Fruit fly (Drosophila melanogaster): ENCODE data around the gene CG2694.

CG2694 gene

DNA sequence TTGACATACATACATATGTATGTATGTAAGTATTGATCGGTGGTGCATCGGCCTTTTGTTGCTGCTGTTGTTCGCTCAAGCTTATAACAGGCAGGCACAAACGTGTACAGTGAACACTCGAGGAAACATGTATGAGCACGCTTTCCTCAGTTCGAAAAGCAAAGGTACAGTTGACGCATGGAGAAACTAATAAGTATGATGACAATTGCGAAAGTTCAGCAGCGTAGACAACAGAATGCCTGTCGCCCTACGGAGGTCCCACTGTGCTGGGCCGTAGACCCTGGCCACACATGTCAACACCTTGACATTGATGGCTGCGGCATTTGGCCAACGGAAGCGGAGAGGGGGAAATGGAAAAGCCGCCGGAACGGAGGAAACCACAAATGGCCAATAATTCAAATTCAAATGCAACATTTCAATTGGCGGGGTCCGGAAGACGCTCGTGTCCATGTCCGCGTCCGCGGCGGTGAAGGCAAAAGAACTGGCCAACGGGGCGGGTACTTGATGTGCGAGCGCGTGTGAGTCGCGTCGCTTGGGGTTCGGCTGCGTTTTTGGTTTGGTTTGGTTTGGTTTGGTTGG, 5.6 kb upstream of the CG2694 start, which contains the start of gene CG2681 (continued):
- TF ChIP-seq odd (GFP tag; optimal IDR thresholded peaks at IDR 0.05) (no peak), vfl (GFP tag; optimal IDR thresholded peaks at IDR 0.05) (no peak), disco-r (GFP tag; optimal IDR thresholded peaks at IDR 0.05) (no peak), CG6654 (GFP tag; optimal IDR thresholded peaks at IDR 0.05) (no peak), chm (GFP tag; IDR thresholded peaks at IDR 0.05) (peak; percentile 58; the same call in 1 of the 2 replicates), Poxn (GFP tag; IDR thresholded peaks at IDR 0.05) (0 out of 2 replicates have a peak, but pooled peaks have one; percentile 3), E2f1 (GFP tag; IDR thresholded peaks at IDR 0.05) (peak; percentile 66), dati (GFP tag; IDR thresholded peaks at IDR 0.05) (no peak), Adf1 (GFP tag; IDR thresholded peaks at IDR 0.05) (no peak), D (optimal IDR thresholded peaks at IDR 0.05) (no peak), D (GFP tag; optimal IDR thresholded peaks at IDR 0.05) (no peak), grn (GFP tag; optimal IDR thresholded peaks at IDR 0.05) (no peak), CG12659 (GFP tag; optimal IDR thresholded peaks at IDR 0.05) (peak; percentile 29), CG34376 (GFP tag; optimal IDR thresholded peaks at IDR 0.05) (no peak), h (optimal IDR thresholded peaks at IDR 0.05) (no peak), bigmax (GFP tag; optimal IDR thresholded peaks at IDR 0.05) (no peak), CG9609 (GFP tag; optimal IDR thresholded peaks at IDR 0.05) (peak; percentile 22), fu2 (GFP tag; optimal IDR thresholded peaks at IDR 0.05) (no peak), PHDP (tag; optimal IDR thresholded peaks at IDR 0.05) (no peak), twi (tag; optimal IDR thresholded peaks at IDR 0.05) (no peak), CG17612 (GFP tag; IDR thresholded peaks at IDR 0.05) (peak; percentile 50), ftz-f1 (GFP tag; optimal IDR thresholded peaks at IDR 0.05) (peak; percentile 24), Antp (GFP tag; optimal IDR thresholded peaks at IDR 0.05) (peak; percentile 46), Hr39 (optimal IDR thresholded peaks at IDR 0.05) (no peak), CG11093 (GFP tag; IDR thresholded peaks at IDR 0.05) (peak; percentile 57; the same call in 1 of the 3 replicates), otp (GFP tag; IDR thresholded peaks at IDR 0.05) (0 out of 3 replicates have a peak, but pooled peaks have one; percentile 51), CG16863 (GFP tag; optimal IDR thresholded peaks at IDR 0.05) (peak; percentile 17), CG13296 (GFP tag; optimal IDR thresholded peaks at IDR 0.05) (no peak), CG1603 (tag; optimal IDR thresholded peaks at IDR 0.05) (peak; percentile 50), lilli (GFP tag; optimal IDR thresholded peaks at IDR 0.05) (peak; percentile 43), pfk (GFP tag; optimal IDR thresholded peaks at IDR 0.05) (no peak), gsb-n (tag; optimal IDR thresholded peaks at IDR 0.05) (no peak), pum (GFP tag; optimal IDR thresholded peaks at IDR 0.05) (no peak), CG10366 (GFP tag; IDR thresholded peaks at IDR 0.05) (peak; percentile 54), CG7928 (GFP tag; optimal IDR thresholded peaks at IDR 0.05) (no peak), CG11456 (GFP tag; IDR thresholded peaks at IDR 0.05) (peak; percentile 80), Meics (GFP tag; optimal IDR thresholded peaks at IDR 0.05) (peak; percentile 21), YL-1 (GFP tag; optimal IDR thresholded peaks at IDR 0.05) (no peak), Opbp (GFP tag; IDR thresholded peaks at IDR 0.05; ENCODE audit: partially characterized antibody) (no peak), CG12104 (GFP tag; optimal IDR thresholded peaks at IDR 0.05) (no peak), toy (GFP tag; IDR thresholded peaks at IDR 0.05) (no peak), CG7987 (GFP tag; optimal IDR thresholded peaks at IDR 0.05) (no peak), lmd (GFP tag; IDR thresholded peaks at IDR 0.05) (peak; percentile 71), CG6272 (GFP tag; IDR thresholded peaks at IDR 0.05) (no peak), CG10462 (GFP tag; optimal IDR thresholded peaks at IDR 0.05) (no peak), Oaz (GFP tag; IDR thresholded peaks at IDR 0.05) (peak; percentile 37; the same call in 1 of the 2 replicates), CG1529 (GFP tag; optimal IDR thresholded peaks at IDR 0.05) (no peak), Gug (GFP tag; IDR thresholded peaks at IDR 0.05) (peak; percentile 74), chinmo (GFP tag; IDR thresholded peaks at IDR 0.05; ENCODE audit: partially characterized antibody) (no peak), scrt (GFP tag; optimal IDR thresholded peaks at IDR 0.05) (no peak), Hr3 (GFP tag; optimal IDR thresholded peaks at IDR 0.05) (no peak), CG12391 (tag; optimal IDR thresholded peaks at IDR 0.05) (no peak)
